Worm (Caenorhabditis elegans) whole organism, L4/young adult: Measurements from ENCODE around the gene srh-295.

Source experiments
- W03F9.2 ChIP-seq: fragments of 150-350 bp; optimal IDR thresholded peaks from 2 replicates; lab custom pipeline; 2014; ENCODE audit warnings: missing biosample characterization, missing genetic modification characterization
- dao-5 ChIP-seq: sonication (generic microtip); optimal IDR thresholded peaks from 2 replicates; lab custom pipeline; 2016; ENCODE audit warnings: missing genotype, missing genetic modification characterization, moderate library complexity, missing compliant biosample characterization
- him-1 ChIP-seq: sonication (generic microtip); optimal IDR thresholded peaks from 2 replicates; lab custom pipeline; 2016; ENCODE audit warnings: missing genotype, missing genetic modification reagents, missing genetic modification characterization, missing compliant biosample characterization

DNA sequence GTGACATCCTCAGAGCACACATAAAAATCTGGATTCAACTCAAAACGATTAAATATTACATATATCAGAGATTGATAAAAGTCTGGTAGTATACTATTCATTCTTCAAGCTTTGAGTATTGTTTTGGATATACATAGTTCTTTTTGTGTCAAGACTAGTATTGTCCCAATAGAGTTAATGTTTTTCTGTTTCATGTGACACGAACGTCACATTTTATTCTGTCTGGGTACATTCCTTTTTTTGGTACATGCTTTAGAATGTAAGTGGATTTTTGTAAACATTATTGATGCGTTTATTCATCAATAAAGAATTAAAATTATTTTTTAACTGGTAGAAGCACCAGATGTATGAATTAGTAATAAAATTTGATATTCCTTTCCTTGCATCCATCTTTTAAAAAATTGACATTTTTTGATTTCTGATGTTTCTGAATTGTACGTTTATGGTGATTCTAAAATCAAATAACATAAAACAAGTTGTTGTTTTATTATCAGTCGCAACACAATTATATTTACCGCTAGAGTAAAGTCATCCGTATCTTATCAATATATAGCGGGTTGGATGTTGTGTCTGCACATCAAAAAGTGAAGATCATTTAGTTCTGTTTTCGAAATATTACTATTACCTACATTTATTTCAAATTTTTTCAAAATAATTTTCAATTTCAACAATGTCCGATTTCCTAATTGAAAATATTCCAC, 14.4 kb upstream of the srh-295 start, which contains the start of the genes srt-22 and nhr-246:
- TF ChIP-seq him-1 (tag; lab: Kevin White, UChicago) = no peak
- no peak for TF ChIP-seq W03F9.2 (tag; lab: Kevin White, UChicago)
- no peak for TF ChIP-seq dao-5 (tag; lab: Kevin White, UChicago)
